Fruit fly (Drosophila melanogaster) whole organism, prepupa: ENCODE measurements around the gene CG14647.

Source experiments
- CG10669 ChIP-seq: fragments of 200-800 bp; sonication (Bioruptor generic); optimal IDR thresholded peaks from 3 replicates; lab custom pipeline; 2018; ENCODE audit warnings: missing biosample characterization, mild to moderate bottlenecking, missing genetic modification characterization, moderate library complexity
- CG11762 ChIP-seq: fragments of 200-800 bp; sonication (Bioruptor generic); optimal IDR thresholded peaks from 3 replicates; lab custom pipeline; 2016; ENCODE audit warnings: missing biosample characterization, missing genetic modification characterization; ENCODE audit not compliant: insufficient read depth
- CG15336 ChIP-seq: fragments of 200-800 bp; sonication (Bioruptor generic); IDR thresholded peaks from 2 replicates; pipeline ENCODE4 v1.3.6; 2022; ENCODE audit warnings: missing biosample characterization, missing genetic modification characterization
- CG1621 ChIP-seq: fragments of 200-800 bp; sonication (Bioruptor generic); optimal IDR thresholded peaks from 3 replicates; lab custom pipeline; 2018; ENCODE audit warnings: missing biosample characterization, mild to moderate bottlenecking, missing genetic modification characterization
- CG16779 ChIP-seq: fragments of 200-800 bp; sonication (Bioruptor generic); optimal IDR thresholded peaks from 3 replicates; lab custom pipeline; 2017; ENCODE audit warnings: missing biosample characterization, mild to moderate bottlenecking, missing genetic modification characterization
- CG3032 ChIP-seq: fragments of 200-800 bp; optimal IDR thresholded peaks from 2 replicates; lab custom pipeline; 2019; ENCODE audit warnings: missing biosample characterization, mild to moderate bottlenecking, missing genetic modification characterization, moderate library complexity
- CG31627 ChIP-seq: fragments of 200-800 bp; sonication (Bioruptor generic); optimal IDR thresholded peaks from 3 replicates; lab custom pipeline; 2016; ENCODE audit warnings: missing biosample characterization, missing genetic modification characterization
- CG32006 ChIP-seq: fragments of 200-800 bp; sonication (Bioruptor generic); optimal IDR thresholded peaks from 3 replicates; lab custom pipeline; 2017; ENCODE audit warnings: missing biosample characterization, mild to moderate bottlenecking, missing genetic modification characterization
- CG3919 ChIP-seq: fragments of 200-800 bp; sonication (Bioruptor generic); optimal IDR thresholded peaks from 3 replicates; lab custom pipeline; 2016; ENCODE audit warnings: missing biosample characterization, missing genetic modification characterization
- CG4318 ChIP-seq: fragments of 200-800 bp; sonication (Bioruptor generic); optimal IDR thresholded peaks from 3 replicates; lab custom pipeline; 2017; ENCODE audit warnings: missing biosample characterization, mild to moderate bottlenecking, missing genetic modification characterization
- CG6163 ChIP-seq: fragments of 200-800 bp; sonication (Bioruptor generic); IDR thresholded peaks from 3 replicates; pipeline ENCODE4 v1.3.6; 2022; ENCODE audit warnings: missing biosample characterization, missing genetic modification characterization
- CG6276 ChIP-seq: fragments of 200-800 bp; sonication (Bioruptor generic); optimal IDR thresholded peaks from 2 replicates; lab custom pipeline; 2017; ENCODE audit warnings: missing biosample characterization, mild to moderate bottlenecking, missing genetic modification characterization
- CG6854 ChIP-seq: fragments of 200-800 bp; sonication (Bioruptor generic); optimal IDR thresholded peaks from 2 replicates; lab custom pipeline; 2017; ENCODE audit warnings: missing biosample characterization, mild to moderate bottlenecking, missing genetic modification characterization
- CG8119 ChIP-seq: fragments of 200-800 bp; sonication (Bioruptor generic); IDR thresholded peaks from 3 replicates; pipeline ENCODE4 v1.3.6; 2022; ENCODE audit warnings: missing biosample characterization, missing genetic modification characterization
- CG8632 ChIP-seq: fragments of 200-800 bp; sonication (Bioruptor generic); optimal IDR thresholded peaks from 3 replicates; lab custom pipeline; 2016; ENCODE audit warnings: missing biosample characterization, missing genetic modification characterization
- Eip78C ChIP-seq: fragments of 200-800 bp; sonication (Bioruptor generic); peaks from one replicate; lab custom pipeline; 2016; ENCODE audit warnings: missing biosample characterization, missing genetic modification characterization
- Eip93F ChIP-seq: fragments of 200-800 bp; sonication (Bioruptor generic); optimal IDR thresholded peaks from 2 replicates; lab custom pipeline; 2016; ENCODE audit warnings: missing biosample characterization, mild to moderate bottlenecking, missing genetic modification characterization
- Ets96B ChIP-seq: fragments of 200-800 bp; optimal IDR thresholded peaks from 2 replicates; lab custom pipeline; 2019; ENCODE audit warnings: missing biosample characterization, mild to moderate bottlenecking, missing genetic modification characterization, moderate library complexity
- Hr38 ChIP-seq: sonication (Bioruptor generic); optimal IDR thresholded peaks from 2 replicates; lab custom pipeline; 2016; ENCODE audit warnings: missing biosample characterization, missing genetic modification characterization
- Hr39 ChIP-seq: fragments of 200-800 bp; sonication (Bioruptor generic); optimal IDR thresholded peaks from 2 replicates; lab custom pipeline; 2016; ENCODE audit warnings: missing biosample characterization, missing genetic modification characterization
- Lpt ChIP-seq: fragments of 200-800 bp; sonication (Bioruptor generic); optimal IDR thresholded peaks from 3 replicates; lab custom pipeline; 2016; ENCODE audit warnings: missing biosample characterization, missing genetic modification characterization
- OdsH ChIP-seq: fragments of 200-800 bp; sonication (Bioruptor generic); optimal IDR thresholded peaks from 3 replicates; lab custom pipeline; 2016; ENCODE audit warnings: missing biosample characterization, missing genetic modification characterization
- Sox14 ChIP-seq: fragments of 200-800 bp; sonication (Bioruptor generic); optimal IDR thresholded peaks from 3 replicates; lab custom pipeline; 2016; ENCODE audit warnings: missing biosample characterization, missing genetic modification characterization
- Sox15 ChIP-seq: fragments of 200-800 bp; sonication (Bioruptor generic); optimal IDR thresholded peaks from 3 replicates; lab custom pipeline; 2016; ENCODE audit warnings: missing biosample characterization, missing genetic modification characterization
- cyc ChIP-seq: fragments of 200-800 bp; sonication (Bioruptor generic); optimal IDR thresholded peaks from 3 replicates; lab custom pipeline; 2016; ENCODE audit warnings: missing biosample characterization, missing genetic modification characterization
- dac ChIP-seq: fragments of 200-800 bp; sonication (Bioruptor generic); optimal IDR thresholded peaks from 2 replicates; lab custom pipeline; 2017; ENCODE audit warnings: missing biosample characterization, mild to moderate bottlenecking, missing genetic modification characterization
- esn ChIP-seq: fragments of 200-800 bp; sonication (Bioruptor generic); optimal IDR thresholded peaks from 2 replicates; lab custom pipeline; 2016; ENCODE audit warnings: missing biosample characterization, mild to moderate bottlenecking, missing genetic modification characterization, moderate library complexity
- fd59A ChIP-seq: fragments of 200-800 bp; sonication (Bioruptor generic); optimal IDR thresholded peaks from 2 replicates; lab custom pipeline; 2017; ENCODE audit warnings: missing biosample characterization, mild to moderate bottlenecking, missing genetic modification characterization, missing genetic modification reagents
- fkh ChIP-seq: fragments of 200-800 bp; sonication (Bioruptor generic); optimal IDR thresholded peaks from 3 replicates; lab custom pipeline; 2017; ENCODE audit warnings: missing biosample characterization, mild to moderate bottlenecking, missing genetic modification characterization, moderate library complexity
- lz ChIP-seq: fragments of 200-800 bp; sonication (Bioruptor generic); optimal IDR thresholded peaks from 3 replicates; lab custom pipeline; 2016; ENCODE audit warnings: missing biosample characterization, missing genetic modification characterization
- pdm3 ChIP-seq: fragments of 200-800 bp; sonication (Bioruptor generic); optimal IDR thresholded peaks from 3 replicates; lab custom pipeline; 2016; ENCODE audit warnings: missing biosample characterization, missing genetic modification characterization
- salr ChIP-seq, 2 experiments: fragments of 200-800 bp; sonication (Bioruptor generic); optimal IDR thresholded peaks; 3 replicates each; lab custom pipeline; 2016 to 2018; ENCODE audit warnings: missing biosample characterization in 2 of 2, missing genetic modification characterization in 2 of 2, mild to moderate bottlenecking in 1 of 2
- spab ChIP-seq: fragments of 200-800 bp; sonication (Bioruptor generic); optimal IDR thresholded peaks from 2 replicates; lab custom pipeline; 2017; ENCODE audit warnings: missing biosample characterization, mild to moderate bottlenecking, missing genetic modification characterization, missing genetic modification reagents
- topi ChIP-seq: fragments of 200-800 bp; sonication (Bioruptor generic); optimal IDR thresholded peaks from 3 replicates; lab custom pipeline; 2016; ENCODE audit warnings: missing biosample characterization, missing genetic modification characterization

CG14647 gene

dm6 chr3R:4426730-4427129, 26.4 kb downstream of the CG14647 start, which contains the start of gene CG31525:
TSS of gene CG31525 (plus strand) at chr3R:4427030.
- TF ChIP-seq fkh (no peak), CG8632 (GFP tag; lab: Kevin White, UChicago) (no peak), Ets96B (tag; lab: Kevin White, UChicago) (no peak), CG16779 (tag; lab: Kevin White, UChicago) (no peak), Eip93F (no peak), CG4318 (GFP tag; lab: Kevin White, UChicago) (no peak), Sox14 (GFP tag; lab: Kevin White, UChicago) (no peak), Eip78C (no peak), CG6276 (GFP tag; lab: Kevin White, UChicago) (no peak)

dm6 chr3R:4428585-4429464, 28.5 kb downstream of the CG14647 start, which contains the start of gene srl:
TSS of gene srl (minus strand) at chr3R:4429335.
- TF ChIP-seq cyc (GFP tag; lab: Kevin White, UChicago) (no peak), CG3032 (no peak), esn (GFP tag; lab: Kevin White, UChicago) (peak; percentile 19), CG11762 (GFP tag; lab: Kevin White, UChicago) (no peak), CG15336 (GFP tag; lab: Robert Waterston, UW) (no peak)
- TF ChIP-seq, all 60 proteins: peak for 1

DNA sequence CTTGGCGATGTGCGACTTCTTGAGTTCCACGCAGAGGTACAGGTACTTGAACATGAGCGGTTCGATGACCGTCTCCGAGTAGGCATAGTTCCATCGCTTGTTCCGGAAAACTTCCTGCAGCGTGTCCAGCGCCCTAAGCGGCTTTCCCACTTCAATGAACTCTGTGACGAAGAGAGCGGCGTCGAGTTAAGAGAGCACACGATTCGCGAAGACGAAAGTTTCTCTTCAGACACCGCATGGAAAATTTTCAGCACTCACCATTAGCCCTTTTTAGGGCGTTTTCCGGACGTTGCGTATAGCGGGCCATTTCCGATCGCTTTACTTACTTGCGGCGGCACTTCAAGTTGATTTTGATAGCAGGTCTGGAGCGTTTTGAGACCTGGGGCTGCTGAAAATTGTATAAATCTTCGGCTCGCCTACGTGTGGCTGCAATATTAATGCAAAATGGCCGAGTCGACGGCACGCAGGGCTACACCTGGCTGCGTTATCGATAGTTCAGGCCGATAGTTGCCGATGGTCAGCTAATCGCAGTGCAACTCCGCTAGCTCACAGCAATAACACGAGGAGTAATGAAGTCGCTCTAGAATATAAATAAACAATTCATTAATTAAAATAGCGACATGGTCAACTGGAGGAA, 33.2 kb downstream of the CG14647 start, which contains the start of the genes eIF3a and CG1074:
eIF3a (minus strand) TSS at position 455 of the 637 bp plus-strand sequence.
CG1074 (plus strand) TSS at position 525 of the 637 bp plus-strand sequence.
- TF ChIP-seq CG1621 (tag; lab: Kevin White, UChicago) (peak; percentile 52), cyc (GFP tag; lab: Kevin White, UChicago) (no peak), salr (GFP tag; optimal IDR thresholded peaks at IDR 0.05; lab: Kevin White, UChicago) (peak in 1 of 2 experiments; percentile 19), Ets96B (tag; lab: Kevin White, UChicago) (peak; percentile 18), Hr39 (GFP tag; lab: Kevin White, UChicago) (no peak), esn (GFP tag; lab: Kevin White, UChicago) (peak; percentile 75), CG3919 (GFP tag; lab: Kevin White, UChicago) (no peak), CG31627 (GFP tag; lab: Kevin White, UChicago) (peak; percentile 64), fd59A (GFP tag; lab: Kevin White, UChicago) (peak; percentile 7), OdsH (GFP tag; lab: Kevin White, UChicago) (no peak), CG8119 (no peak), CG6854 (peak; percentile 85), CG6163 (GFP tag; lab: Robert Waterston, UW) (peak; percentile 77; the same call in 2 of the 3 replicates), CG32006 (no peak), dac (GFP tag; lab: Kevin White, UChicago) (no peak), lz (GFP tag; lab: Kevin White, UChicago) (peak; percentile 64), Lpt (GFP tag; lab: Kevin White, UChicago) (no peak), Hr38 (GFP tag; lab: Kevin White, UChicago) (no peak), Sox14 (GFP tag; lab: Kevin White, UChicago) (no peak), CG15336 (GFP tag; lab: Robert Waterston, UW) (no peak), pdm3 (GFP tag; lab: Kevin White, UChicago) (no peak), Eip78C (peak; percentile 87), spab (GFP tag; lab: Kevin White, UChicago) (no peak), CG3032 (peak; percentile 52), topi (no peak), Sox15 (GFP tag; lab: Kevin White, UChicago) (peak; percentile 7), CG10669 (GFP tag; lab: Kevin White, UChicago) (no peak)
